Worm (Caenorhabditis elegans) whole organism, mixed stage, embryonic: ENCODE data around the gene ZC132.9.

ENCODE experiments used
- lin-32 ChIP-seq: fragments of 200-800 bp; sonication (Bioruptor generic); optimal IDR thresholded peaks from 2 replicates; lab custom pipeline; 2018; ENCODE audit warnings: mild to moderate bottlenecking, missing genetic modification characterization, missing compliant biosample characterization
- nhr-28 ChIP-seq: fragments of 150-350 bp; optimal IDR thresholded peaks from 2 replicates; lab custom pipeline; 2014; ENCODE audit warnings: missing biosample characterization, missing genetic modification characterization
- pha-4 ChIP-seq: fragments of 150-350 bp; optimal IDR thresholded peaks from 2 replicates; lab custom pipeline; 2018; ENCODE audit warnings: missing biosample characterization, missing genetic modification reagents, missing genetic modification characterization
- zip-8 ChIP-seq: fragments of 150-350 bp; optimal IDR thresholded peaks from 2 replicates; lab custom pipeline; 2014; ENCODE audit warnings: missing biosample characterization, missing genetic modification characterization

DNA sequence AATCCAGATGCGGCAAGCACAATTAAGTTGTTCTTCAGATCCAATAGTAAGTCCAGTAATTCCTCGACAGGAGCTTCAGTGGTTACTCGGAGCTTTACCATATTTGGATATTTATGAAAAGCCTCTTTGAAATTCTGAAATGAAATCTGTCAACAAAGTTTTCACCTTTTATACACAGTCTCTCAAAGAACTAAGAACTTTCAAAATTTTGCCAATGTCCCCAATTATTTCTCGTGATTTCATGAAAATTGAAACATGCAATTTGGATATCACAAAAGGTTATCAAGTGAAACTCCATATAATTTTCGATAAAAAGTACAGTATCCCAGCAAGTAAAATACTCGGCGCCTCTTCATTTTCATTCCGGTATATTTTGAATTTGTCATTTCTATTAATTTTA lies 23.8 kb downstream of the ZC132.9 start, which contains the start of gene F47D2.11:
- TF ChIP-seq nhr-28 (tag; lab: Kevin White, UChicago) (no peak), pha-4 (tag; lab: Kevin White, UChicago) (no peak), zip-8 (tag; lab: Kevin White, UChicago) (no peak), lin-32 (GFP tag; lab: Kevin White, UChicago) (no peak)
